Worm (Caenorhabditis elegans): ENCODE measurements around the gene fbxa-107.

DNA sequence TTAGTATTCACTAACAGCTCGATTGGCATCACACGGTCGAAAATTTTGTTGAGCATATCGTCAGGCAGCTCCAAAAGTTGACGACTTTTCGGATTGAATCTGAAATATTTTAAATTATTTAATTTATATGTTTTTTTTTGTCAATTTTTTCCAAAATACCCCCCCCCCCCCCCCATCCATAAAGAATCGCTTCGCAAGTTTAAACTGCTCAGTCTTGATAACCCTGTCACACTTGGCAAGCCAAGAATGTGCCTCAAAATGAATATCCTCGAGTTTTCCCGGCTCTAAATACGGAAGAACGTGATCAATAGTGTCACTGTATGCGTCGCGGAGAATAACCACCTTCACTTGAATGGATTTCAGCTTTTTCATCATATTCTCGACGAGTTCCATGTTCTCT is 9.4 kb downstream of the fbxa-107 start, which contains the start of gene Y37H2A.18:
- TF ChIP-seq sea-1 (GFP tag; conservative IDR thresholded peaks at IDR 0.05) (no peak), ama-1 (optimal IDR thresholded peaks at IDR 0.05) (no peak), F13C5.2 (tag; optimal IDR thresholded peaks at IDR 0.05) (no peak), tra-4 (tag; optimal IDR thresholded peaks at IDR 0.05) (no peak)
